Worm (Caenorhabditis elegans) whole organism, L4/young adult: ENCODE measurements around the gene F59D12.3.

ENCODE experiments used
- dao-5 ChIP-seq: sonication (generic microtip); optimal IDR thresholded peaks from 2 replicates; lab custom pipeline; 2016; ENCODE audit warnings: missing genotype, missing genetic modification characterization, moderate library complexity, missing compliant biosample characterization
- him-1 ChIP-seq: sonication (generic microtip); optimal IDR thresholded peaks from 2 replicates; lab custom pipeline; 2016; ENCODE audit warnings: missing genotype, missing genetic modification reagents, missing genetic modification characterization, missing compliant biosample characterization

DNA sequence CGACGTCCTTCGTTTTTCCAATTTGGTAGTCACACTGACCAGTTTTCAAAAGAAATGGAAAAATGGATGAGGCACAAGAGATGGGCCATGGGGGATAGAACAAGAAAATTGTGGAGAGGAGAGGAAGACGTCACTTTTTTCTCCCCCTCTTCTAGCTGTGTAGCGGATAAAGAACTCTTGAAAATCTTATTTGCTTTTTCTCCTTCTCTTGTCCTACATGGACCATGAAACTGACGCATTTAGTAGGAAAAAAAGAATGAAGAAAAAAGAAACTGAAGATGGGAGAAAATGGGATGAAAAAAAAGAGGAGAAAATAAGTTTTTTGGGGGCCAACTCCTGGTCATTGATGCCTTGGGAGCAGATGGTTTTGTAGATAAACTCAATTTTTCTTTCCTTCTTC, 16.8 kb downstream of the F59D12.3 start:
- TF ChIP-seq dao-5 (tag; lab: Kevin White, UChicago) (no peak), him-1 (tag; lab: Kevin White, UChicago) (peak; percentile 57)
